Fruit fly (Drosophila melanogaster) whole organism: ENCODE results near the gene CG32248.

Source experiments
- Dll ChIP-seq: fragments of >200 bp; optimal IDR thresholded peaks from 2 replicates; lab custom pipeline; 2017
- usp ChIP-seq: fragments of >200 bp; optimal IDR thresholded peaks from 2 replicates; lab custom pipeline; 2017; ENCODE audit warnings: missing biosample characterization, missing genetic modification characterization, mixed read lengths

dm6 chr3L:4482509-4482908 lies 11.0 kb downstream of the CG32248 start, which contains the start of gene CG11350:
- TF ChIP-seq usp (GFP tag; lab: Kevin White, UChicago) (no peak), Dll (lab: Kevin White, UChicago) (no peak)
